Fruit fly (Drosophila melanogaster): ENCODE data around the gene mRpL49.

DNA sequence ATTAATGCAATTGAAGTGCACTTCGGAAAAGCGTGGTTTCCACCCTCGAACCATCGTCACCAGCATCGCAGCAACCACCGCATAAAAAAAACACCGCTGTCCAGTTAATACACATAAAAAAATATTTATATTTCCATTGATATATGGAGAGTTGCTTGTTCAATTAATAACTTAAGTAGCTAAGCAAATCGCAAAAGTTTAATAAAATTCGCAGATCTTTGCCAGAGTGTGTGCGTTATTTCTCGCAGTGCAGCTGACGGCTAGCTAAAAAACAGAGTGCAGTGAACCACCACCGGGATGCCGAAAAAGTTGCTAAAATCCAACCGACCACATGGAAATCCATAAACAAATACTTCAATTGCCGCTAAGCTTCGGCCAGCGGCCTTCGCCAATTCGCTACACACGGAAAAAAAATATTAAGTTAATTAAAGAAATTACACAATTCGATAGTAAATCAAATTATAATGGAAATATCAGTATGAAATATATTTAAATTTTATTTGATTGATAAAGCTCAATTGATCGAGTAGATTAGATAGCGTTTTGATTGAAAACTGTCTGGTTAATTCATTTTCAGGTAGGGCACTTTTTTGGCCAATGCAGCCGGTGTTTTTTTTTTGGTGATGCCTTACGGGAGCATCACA, 16.5 kb downstream of the mRpL49 start:
- TF ChIP-seq fd85E (GFP tag; optimal IDR thresholded peaks at IDR 0.05) (no peak), CG6808 (GFP tag; optimal IDR thresholded peaks at IDR 0.05) (no peak), eg (GFP tag; IDR thresholded peaks at IDR 0.05) (no peak), lz (GFP tag; optimal IDR thresholded peaks at IDR 0.05) (peak; percentile 3), CG11902 (GFP tag; optimal IDR thresholded peaks at IDR 0.05) (no peak), fd59A (GFP tag; optimal IDR thresholded peaks at IDR 0.05) (no peak), CG6163 (GFP tag; IDR thresholded peaks at IDR 0.05) (peak; percentile 36; the same call in 1 of the 3 replicates), CG32006 (GFP tag; optimal IDR thresholded peaks at IDR 0.05) (no peak), Blimp-1 (GFP tag; optimal IDR thresholded peaks at IDR 0.05) (peak; percentile 18), CG4318 (GFP tag; optimal IDR thresholded peaks at IDR 0.05) (no peak), salr (GFP tag; optimal IDR thresholded peaks at IDR 0.05) (no peak), pdm3 (GFP tag; optimal IDR thresholded peaks at IDR 0.05) (peak; percentile 3), CG10669 (GFP tag; optimal IDR thresholded peaks at IDR 0.05) (no peak)

Data from whole organism, prepupa.